Worm (Caenorhabditis elegans) whole organism, late embryonic: ENCODE measurements around the gene edg-1.

Experiments
- C08G9.2 ChIP-seq: sonication (generic microtip); optimal IDR thresholded peaks from 2 replicates; lab custom pipeline; 2016; ENCODE audit warnings: mild to moderate bottlenecking, missing genetic modification characterization, moderate library complexity, missing compliant biosample characterization
- ama-1 ChIP-seq: fragments of 150-350 bp; optimal IDR thresholded peaks from 2 replicates; lab custom pipeline; 2014
- ceh-48 ChIP-seq: sonication (generic microtip); optimal IDR thresholded peaks from 2 replicates; lab custom pipeline; 2016; ENCODE audit warnings: missing genetic modification characterization, inconsistent platforms, missing compliant biosample characterization
- nhr-11 ChIP-seq: fragments of 150-350 bp; optimal IDR thresholded peaks from 2 replicates; lab custom pipeline; 2014; ENCODE audit warnings: missing biosample characterization, missing genetic modification characterization
- odd-2 ChIP-seq: sonication (generic microtip); optimal IDR thresholded peaks from 2 replicates; lab custom pipeline; 2017; ENCODE audit warnings: antibody characterized with exemption, mild to moderate bottlenecking, missing genetic modification characterization, missing compliant biosample characterization
- pha-4 ChIP-seq: fragments of 150-350 bp; optimal IDR thresholded peaks from 2 replicates; lab custom pipeline; 2018; ENCODE audit warnings: missing biosample characterization, missing genetic modification reagents, missing genetic modification characterization
- pqm-1 ChIP-seq: sonication (generic microtip); optimal IDR thresholded peaks from 2 replicates; lab custom pipeline; 2016; ENCODE audit warnings: missing genetic modification characterization, missing compliant biosample characterization
- sdc-2 ChIP-seq: sonication (generic microtip); optimal IDR thresholded peaks from 2 replicates; lab custom pipeline; 2016; ENCODE audit warnings: missing genotype, missing genetic modification characterization, missing compliant biosample characterization
- syd-9 ChIP-seq: sonication (generic microtip); optimal IDR thresholded peaks from 2 replicates; lab custom pipeline; 2016; ENCODE audit warnings: mild to moderate bottlenecking, missing genetic modification characterization, moderate library complexity, missing compliant biosample characterization
- tbx-2 ChIP-seq: sonication (generic microtip); optimal IDR thresholded peaks from 2 replicates; lab custom pipeline; 2016; ENCODE audit warnings: missing genetic modification characterization, missing compliant biosample characterization
- unc-55 ChIP-seq: sonication (generic microtip); optimal IDR thresholded peaks from 2 replicates; lab custom pipeline; 2017; ENCODE audit warnings: missing biosample characterization, missing genetic modification reagents, missing genetic modification characterization

DNA sequence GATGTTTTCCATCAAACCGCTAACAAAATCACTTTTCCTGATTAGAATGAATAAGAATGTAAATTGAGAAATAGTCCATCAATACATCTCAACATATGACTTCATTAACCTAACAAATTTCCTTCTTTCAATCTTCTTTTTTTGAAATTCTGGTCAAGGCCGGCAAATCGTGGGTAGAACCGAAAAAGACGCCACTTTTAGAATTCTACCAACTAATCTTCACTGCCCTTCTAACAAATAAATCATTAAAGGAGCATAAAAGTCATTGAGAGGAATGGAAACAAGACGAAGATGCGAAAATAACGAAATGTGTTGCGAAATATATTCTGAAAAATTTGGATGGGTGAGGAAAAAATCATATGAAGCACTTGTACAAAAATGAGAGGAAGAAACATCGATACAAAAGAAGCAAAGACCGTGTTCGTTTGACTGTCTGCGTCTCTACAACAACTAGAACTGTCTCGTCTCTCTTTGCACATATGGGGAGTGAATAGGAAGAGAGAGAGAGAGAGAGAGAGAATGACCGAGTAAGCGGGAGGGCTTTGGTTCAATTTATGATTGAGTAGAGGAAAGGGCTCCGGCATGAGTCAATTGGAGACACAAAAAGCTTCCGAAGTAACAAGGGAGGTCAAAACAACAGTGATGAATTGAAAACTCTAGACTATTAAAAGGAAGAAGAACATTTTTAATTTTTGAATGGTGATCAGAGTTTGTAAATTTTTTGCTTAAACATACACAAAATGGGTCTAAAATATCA is 43.4 kb downstream of the edg-1 start:
- TF ChIP-seq tbx-2 (tag; lab: Kevin White, UChicago) (peak; percentile 0), sdc-2 (tag; lab: Kevin White, UChicago) (no peak), C08G9.2 (no peak), pqm-1 (tag; lab: Kevin White, UChicago) (no peak), pha-4 (no peak), unc-55 (GFP tag; lab: Kevin White, UChicago) (no peak), ceh-48 (tag; lab: Kevin White, UChicago) (no peak), nhr-11 (no peak), ama-1 (lab: Kevin White, UChicago) (no peak), odd-2 (no peak), syd-9 (tag; lab: Kevin White, UChicago) (no peak)
